Fruit fly (Drosophila melanogaster): ENCODE measurements around the gene CG33169.

The CG33169 gene

dm6 chr3L:22909914-22910541 lies 46.4 kb downstream of the CG33169 start, which contains the start of gene CG12768 (continued):
- TF ChIP-seq lbe (GFP tag; optimal IDR thresholded peaks at IDR 0.05) (no peak), CG14667 (GFP tag; IDR thresholded peaks at IDR 0.05) (no peak), CG17385 (GFP tag; optimal IDR thresholded peaks at IDR 0.05) (peak; percentile 12), ttk (GFP tag; IDR thresholded peaks at IDR 0.05) (no peak), yki (optimal IDR thresholded peaks at IDR 0.05) (peak; percentile 74), D19A (tag; optimal IDR thresholded peaks at IDR 0.05) (peak; percentile 14), Sox100B (GFP tag; optimal IDR thresholded peaks at IDR 0.05) (peak; percentile 58), CG10267 (tag; optimal IDR thresholded peaks at IDR 0.05) (peak; percentile 43), CG18262 (tag; optimal IDR thresholded peaks at IDR 0.05) (peak; percentile 70), fd96Cb (tag; optimal IDR thresholded peaks at IDR 0.05) (peak; percentile 13), Asciz (GFP tag; optimal IDR thresholded peaks at IDR 0.05) (peak; percentile 36), CG9437 (GFP tag; optimal IDR thresholded peaks at IDR 0.05) (peak; percentile 62), Hr51 (GFP tag; optimal IDR thresholded peaks at IDR 0.05) (peak in 1 of 2 experiments; percentile 41), tio (GFP tag; optimal IDR thresholded peaks at IDR 0.05) (no peak), ATbp (GFP tag; optimal IDR thresholded peaks at IDR 0.05) (peak; percentile 35), tll (GFP tag; optimal IDR thresholded peaks at IDR 0.05) (no peak), CG8388 (GFP tag; optimal IDR thresholded peaks at IDR 0.05) (peak; percentile 20), Fer1 (GFP tag; optimal IDR thresholded peaks at IDR 0.05) (no peak), CG31441 (GFP tag; IDR thresholded peaks at IDR 0.05) (peak; percentile 43; the same call in 1 of the 2 replicates), D (optimal IDR thresholded peaks at IDR 0.05) (no peak), D (GFP tag; optimal IDR thresholded peaks at IDR 0.05) (peak; percentile 50), CG13624 (GFP tag; optimal IDR thresholded peaks at IDR 0.05) (no peak), Hr3 (GFP tag; optimal IDR thresholded peaks at IDR 0.05) (peak; percentile 9), run (tag; optimal IDR thresholded peaks at IDR 0.05) (no peak), CG13775 (GFP tag; optimal IDR thresholded peaks at IDR 0.05) (peak; percentile 36), dmrt99B (tag; optimal IDR thresholded peaks at IDR 0.05) (peak; percentile 41), CG10543 (GFP tag; optimal IDR thresholded peaks at IDR 0.05) (no peak)
